Worm (Caenorhabditis elegans) whole organism, early embryonic: ENCODE data around the gene fbxb-21.
"Not testable (repeated sequence)": the region's sequence is repeated elsewhere in the genome, so short reads cannot be mapped to it uniquely, and the experiment has no call there.

Source experiments
- B0310.2 ChIP-seq: sonication (generic microtip); optimal IDR thresholded peaks from 2 replicates; lab custom pipeline; 2016; ENCODE audit warnings: mild to moderate bottlenecking, missing genetic modification characterization, missing compliant biosample characterization
- F13C5.2 ChIP-seq: sonication (generic microtip); optimal IDR thresholded peaks from 2 replicates; lab custom pipeline; 2017; ENCODE audit warnings: mild to moderate bottlenecking, missing genetic modification characterization, inconsistent platforms, missing compliant biosample characterization
- aly-1 ChIP-seq: sonication (generic microtip); optimal IDR thresholded peaks from 2 replicates; lab custom pipeline; 2016; ENCODE audit warnings: missing genetic modification characterization, missing compliant biosample characterization
- ama-1 ChIP-seq: fragments of 150-350 bp; optimal IDR thresholded peaks from 2 replicates; lab custom pipeline; 2014
- ceh-13 ChIP-seq: fragments of 200-800 bp; sonication (Bioruptor generic); optimal IDR thresholded peaks from 2 replicates; lab custom pipeline; 2018; ENCODE audit warnings: mild to moderate bottlenecking, missing genetic modification characterization, missing compliant biosample characterization
- ceh-36 ChIP-seq: sonication (generic microtip); optimal IDR thresholded peaks from 2 replicates; lab custom pipeline; 2016; ENCODE audit warnings: missing genetic modification characterization, inconsistent platforms, missing compliant biosample characterization
- ets-7 ChIP-seq: sonication (generic microtip); optimal IDR thresholded peaks from 2 replicates; lab custom pipeline; 2016; ENCODE audit warnings: missing genotype, missing genetic modification characterization, missing compliant biosample characterization
- flt-1 ChIP-seq: fragments of 200-800 bp; sonication (Bioruptor generic); IDR thresholded peaks from 2 replicates; pipeline ENCODE4 v1.3.6; 2022; ENCODE audit warnings: missing genetic modification characterization, missing compliant biosample characterization
- hmbx-1 ChIP-seq: sonication (generic microtip); optimal IDR thresholded peaks from 2 replicates; lab custom pipeline; 2016; ENCODE audit warnings: mild to moderate bottlenecking, missing genetic modification characterization, missing compliant biosample characterization
- hmg-4 ChIP-seq: fragments of 200-800 bp; sonication (Bioruptor generic); optimal IDR thresholded peaks from 2 replicates; lab custom pipeline; 2018; ENCODE audit warnings: mild to moderate bottlenecking, missing genetic modification characterization, missing compliant biosample characterization
- hnd-1 ChIP-seq: sonication (generic microtip); optimal IDR thresholded peaks from 2 replicates; lab custom pipeline; 2016; ENCODE audit warnings: missing genetic modification characterization, missing compliant biosample characterization
- pes-1 ChIP-seq: fragments of 200-800 bp; sonication (Bioruptor generic); IDR thresholded peaks from 2 replicates; pipeline ENCODE4 v1.3.6; 2022; ENCODE audit warnings: missing genetic modification reagents, missing genetic modification characterization, missing compliant biosample characterization
- scrt-1 ChIP-seq: fragments of 200-800 bp; sonication (Bioruptor generic); IDR thresholded peaks from 2 replicates; pipeline ENCODE4 v1.3.6; 2022; ENCODE audit warnings: missing genetic modification characterization, missing compliant biosample characterization
- sea-1 ChIP-seq: fragments of 200-800 bp; sonication (Bioruptor generic); conservative IDR thresholded peaks from 2 replicates; pipeline ENCODE4 v1.3.6; 2022; ENCODE audit warnings: missing genetic modification characterization, missing compliant biosample characterization
- tbx-11 ChIP-seq: fragments of 200-800 bp; sonication (Bioruptor generic); IDR thresholded peaks from 2 replicates; pipeline ENCODE4 v1.3.6; 2022; ENCODE audit warnings: missing genetic modification characterization, missing compliant biosample characterization
- tbx-37 ChIP-seq: fragments of 200-800 bp; sonication (Bioruptor generic); conservative IDR thresholded peaks from 2 replicates; pipeline ENCODE4 v1.3.6; 2022; ENCODE audit warnings: missing genetic modification reagents, missing genetic modification characterization, missing compliant biosample characterization
- tra-4 ChIP-seq: sonication (generic microtip); optimal IDR thresholded peaks from 2 replicates; lab custom pipeline; 2017; ENCODE audit warnings: missing genetic modification characterization, missing compliant biosample characterization

fbxb-21 gene

ce11 chrII:1651804-1652203, 3.1 kb upstream of the fbxb-21 start, which contains the start of gene fbxb-16:
Gene fbxb-16, minus strand, starts transcription at chrII:1651904.
- TF ChIP-seq ama-1 (lab: Kevin White, UChicago) (no peak), ceh-13 (GFP tag; lab: Kevin White, UChicago) (no peak), ets-7 (no peak), scrt-1 (no peak), B0310.2 (no peak), tbx-37 (GFP tag; lab: Robert Waterston, UW) (no peak), tra-4 (no peak), aly-1 (tag; lab: Kevin White, UChicago) (no peak)

- TF ChIP-seq pes-1 (GFP tag; lab: Robert Waterston, UW) = no peak
- TF ChIP-seq hmg-4 (GFP tag; lab: Kevin White, UChicago) = no peak
- no peak for TF ChIP-seq ceh-36 (tag; lab: Kevin White, UChicago)
- no peak for TF ChIP-seq ets-7
- no peak for TF ChIP-seq sea-1 (GFP tag; lab: Robert Waterston, UW)
- no peak for TF ChIP-seq F13C5.2
- no peak for TF ChIP-seq hmbx-1 (tag; lab: Kevin White, UChicago)
- TF ChIP-seq aly-1 (tag; lab: Kevin White, UChicago) = no peak
- TF ChIP-seq scrt-1 = no peak
- TF ChIP-seq tbx-11 (GFP tag; lab: Robert Waterston, UW) = no peak
- TF ChIP-seq ama-1 (lab: Kevin White, UChicago) = no peak
These were observed 1.8 kb upstream of the fbxb-21 start, which contains the start of gene fbxb-20 for ce11 chrII:1650502-1650901. Gene fbxb-20, minus strand, starts transcription at chrII:1650602.

ce11 chrII:1646199-1646598, 2.5 kb downstream of the fbxb-21 start, which contains the start of gene ZC204.17:
Gene ZC204.17, minus strand, starts transcription at chrII:1646299.
- TF ChIP-seq sea-1 (GFP tag; lab: Robert Waterston, UW) (no peak), B0310.2 (no peak), ets-7 (no peak), hmg-4 (GFP tag; lab: Kevin White, UChicago) (no peak), hmbx-1 (tag; lab: Kevin White, UChicago) (no peak), tbx-37 (GFP tag; lab: Robert Waterston, UW) (no peak), ama-1 (lab: Kevin White, UChicago) (no peak), flt-1 (no peak), F13C5.2 (no peak), hnd-1 (tag; lab: Kevin White, UChicago) (no peak), tra-4 (no peak), ceh-13 (GFP tag; lab: Kevin White, UChicago) (no peak), pes-1 (GFP tag; lab: Robert Waterston, UW) (no peak), ceh-36 (tag; lab: Kevin White, UChicago) (no peak), scrt-1 (no peak), tbx-11 (GFP tag; lab: Robert Waterston, UW) (no peak), aly-1 (tag; lab: Kevin White, UChicago) (no peak)

ce11 chrII:1644777-1645348, 3.8 kb downstream of the fbxb-21 start, which contains the start of gene ZC204.6:
Gene ZC204.6, minus strand, starts transcription at chrII:1644827.
- no peak for TF ChIP-seq tbx-37 (GFP tag; lab: Robert Waterston, UW)
- TF ChIP-seq sea-1 (GFP tag; lab: Robert Waterston, UW) = no peak
- no peak for TF ChIP-seq ceh-13 (GFP tag; lab: Kevin White, UChicago)
- TF ChIP-seq flt-1 = no peak
- TF ChIP-seq hmg-4 (GFP tag; lab: Kevin White, UChicago) = no peak
- TF ChIP-seq aly-1 (tag; lab: Kevin White, UChicago) = no peak
- TF ChIP-seq hnd-1 (tag; lab: Kevin White, UChicago) = no peak
- no peak for TF ChIP-seq hmbx-1 (tag; lab: Kevin White, UChicago)
- no peak for TF ChIP-seq B0310.2
- TF ChIP-seq ets-7 = no peak
- TF ChIP-seq ama-1 (lab: Kevin White, UChicago) = no peak
- no peak for TF ChIP-seq tbx-11 (GFP tag; lab: Robert Waterston, UW)
- no peak for TF ChIP-seq pes-1 (GFP tag; lab: Robert Waterston, UW)

ce11 chrII:1640496-1640895, 8.2 kb downstream of the fbxb-21 start, which contains the start of gene srh-72:
Gene srh-72, minus strand, starts transcription at chrII:1640596.
- TF ChIP-seq pes-1 (GFP tag; lab: Robert Waterston, UW) (no peak), tbx-11 (GFP tag; lab: Robert Waterston, UW) (no peak), tbx-37 (GFP tag; lab: Robert Waterston, UW) (no peak), hnd-1 (tag; lab: Kevin White, UChicago) (no peak), B0310.2 (no peak), sea-1 (GFP tag; lab: Robert Waterston, UW) (no peak), ama-1 (lab: Kevin White, UChicago) (no peak), hmg-4 (GFP tag; lab: Kevin White, UChicago) (no peak), ets-7 (no peak), ceh-36 (tag; lab: Kevin White, UChicago) (no peak), flt-1 (no peak), hmbx-1 (tag; lab: Kevin White, UChicago) (no peak)

- not testable (repeated sequence) for TF ChIP-seq tra-4; hmbx-1 (tag; lab: Kevin White, UChicago); ets-7
These were observed 12.3 kb downstream of the fbxb-21 start, which contains the start of gene srg-20 for ce11 chrII:1636392-1636791. Gene srg-20, plus strand, starts transcription at chrII:1636692.

ce11 chrII:1635969-1636368, 12.7 kb downstream of the fbxb-21 start:
- TF ChIP-seq pes-1 (GFP tag; lab: Robert Waterston, UW) (no peak), tbx-11 (GFP tag; lab: Robert Waterston, UW) (no peak), ets-7 (no peak), ceh-13 (GFP tag; lab: Kevin White, UChicago) (no peak), B0310.2 (no peak), hmg-4 (GFP tag; lab: Kevin White, UChicago) (no peak), sea-1 (GFP tag; lab: Robert Waterston, UW) (no peak)
